Fruit fly (Drosophila melanogaster) whole organism: ENCODE results near the gene CG10750.

Experiments used
- CG8478 ChIP-seq: fragments of >200 bp; optimal IDR thresholded peaks from 2 replicates; lab custom pipeline; 2018; ENCODE audit warnings: inconsistent platforms
- Dll ChIP-seq: fragments of >200 bp; optimal IDR thresholded peaks from 2 replicates; lab custom pipeline; 2017
- pan ChIP-seq: fragments of >200 bp; optimal IDR thresholded peaks from 2 replicates; lab custom pipeline; 2017
- psq ChIP-seq: fragments of >200 bp; optimal IDR thresholded peaks from 2 replicates; lab custom pipeline; 2017
- usp ChIP-seq: fragments of >200 bp; optimal IDR thresholded peaks from 2 replicates; lab custom pipeline; 2017; ENCODE audit warnings: missing biosample characterization, missing genetic modification characterization, mixed read lengths

DNA sequence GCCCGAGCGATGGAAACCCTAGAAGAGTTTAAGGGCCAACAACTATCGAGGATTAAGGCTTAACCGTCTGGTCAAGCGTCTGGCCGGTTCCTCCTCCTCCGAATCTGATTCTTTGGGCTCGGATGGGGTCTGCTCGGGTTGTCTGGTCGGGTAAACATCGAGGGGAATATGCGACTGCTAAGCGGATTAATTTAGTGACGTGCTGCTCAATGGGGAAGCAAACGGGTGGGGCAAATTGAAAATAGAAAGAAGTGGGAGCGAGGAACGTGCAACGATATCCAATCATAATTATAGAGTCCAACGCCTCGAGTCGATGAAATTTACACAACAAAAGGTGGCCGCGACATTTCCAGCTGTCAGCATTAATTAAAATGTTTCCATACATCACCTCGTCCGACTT is 3.3 kb upstream of the CG10750 start:
- no peak for TF ChIP-seq CG8478
- no peak for TF ChIP-seq pan (lab: Kevin White, UChicago)
- TF ChIP-seq Dll (lab: Kevin White, UChicago) = no peak
- no peak for TF ChIP-seq usp (GFP tag; lab: Kevin White, UChicago)
- no peak for TF ChIP-seq psq
